Fruit fly (Drosophila melanogaster) whole organism: ENCODE measurements around the gene p115.

Experiments used
- CG8478 ChIP-seq: fragments of >200 bp; optimal IDR thresholded peaks from 2 replicates; lab custom pipeline; 2018; ENCODE audit warnings: inconsistent platforms
- Dll ChIP-seq: fragments of >200 bp; optimal IDR thresholded peaks from 2 replicates; lab custom pipeline; 2017
- EcR ChIP-seq, 2 experiments: fragments of >200 bp; optimal IDR thresholded peaks; 2 replicates each; lab custom pipeline; 2017; ENCODE audit warnings: missing biosample characterization in 2 of 2, missing genetic modification characterization in 2 of 2, missing genetic modification reagents in 2 of 2
- pan ChIP-seq: fragments of >200 bp; optimal IDR thresholded peaks from 2 replicates; lab custom pipeline; 2017
- psq ChIP-seq: fragments of >200 bp; optimal IDR thresholded peaks from 2 replicates; lab custom pipeline; 2017
- usp ChIP-seq: fragments of >200 bp; optimal IDR thresholded peaks from 2 replicates; lab custom pipeline; 2017; ENCODE audit warnings: missing biosample characterization, missing genetic modification characterization, mixed read lengths

The p115 gene

DNA sequence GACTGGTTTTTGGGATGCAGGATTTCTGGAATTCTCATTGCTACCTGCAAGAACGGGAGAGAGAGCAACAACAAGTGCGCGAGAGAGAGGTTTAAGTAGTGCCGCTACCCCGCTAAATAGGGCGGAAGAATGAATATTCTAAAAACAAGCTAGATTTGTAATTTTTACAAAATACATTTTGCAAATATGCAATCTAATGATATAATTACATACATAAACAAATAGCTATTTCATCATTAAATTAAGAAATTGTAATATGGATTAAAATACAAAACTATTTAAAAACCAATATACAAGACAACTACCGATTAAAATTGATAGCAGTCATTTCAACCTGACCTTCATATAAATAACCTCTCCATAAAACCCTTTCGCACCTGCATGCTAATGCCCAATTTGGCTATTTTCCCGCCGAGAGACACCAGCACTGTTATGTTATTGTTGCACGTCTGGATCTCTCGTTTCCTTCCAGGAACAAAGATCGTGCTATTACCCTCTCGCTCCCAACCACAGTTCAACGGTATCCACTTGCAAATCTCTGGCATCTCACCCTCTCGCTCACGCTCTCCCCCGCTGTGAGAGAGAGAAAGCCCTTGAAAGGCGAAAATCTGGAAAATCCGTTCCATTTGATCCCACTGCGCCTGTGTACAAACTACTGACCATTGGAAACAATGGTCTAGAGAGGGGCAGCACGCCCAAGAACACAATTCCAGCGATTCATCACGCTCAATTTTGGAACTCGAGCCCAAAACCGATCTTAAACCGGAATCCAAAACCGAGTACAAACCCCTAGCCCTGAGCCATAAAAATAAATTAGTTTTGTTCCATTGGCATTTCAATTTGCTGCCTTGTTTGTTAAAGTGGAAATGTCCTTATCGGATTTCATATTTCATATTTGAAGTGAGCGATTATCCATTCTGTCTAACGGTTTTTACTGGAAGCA is 2.0 kb upstream of the p115 start, which contains the start of gene Nek2:
Gene Nek2 (minus strand): TSS at position 51 of the 943 bp plus-strand sequence.
- TF ChIP-seq pan (lab: Kevin White, UChicago): no peak
- TF ChIP-seq CG8478 (lab: Kevin White, UChicago): no peak
- TF ChIP-seq psq (lab: Kevin White, UChicago): no peak
- TF ChIP-seq Dll (lab: Kevin White, UChicago): no peak
- no peak for TF ChIP-seq usp (GFP tag; lab: Kevin White, UChicago)
- no peak for TF ChIP-seq EcR (GFP tag; optimal IDR thresholded peaks at IDR 0.05; lab: Kevin White, UChicago)

DNA sequence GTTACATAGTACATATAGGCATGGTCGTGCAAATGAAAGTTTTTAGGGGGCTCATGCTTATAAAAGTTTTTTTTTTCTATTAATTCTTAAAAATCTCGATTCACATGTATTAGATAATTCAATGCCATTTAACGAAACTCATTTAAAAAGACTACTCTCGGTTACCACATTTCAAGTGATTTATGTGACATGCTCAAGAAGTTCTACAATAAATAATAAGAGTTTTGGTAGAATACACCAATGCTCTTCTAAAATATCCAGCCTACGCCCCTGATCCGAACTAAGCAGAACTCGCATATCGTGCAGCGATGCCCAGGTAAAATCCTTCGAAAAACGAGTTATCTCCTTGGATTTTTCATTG is 1.3 kb upstream of the p115 start:
- TF ChIP-seq CG8478 (lab: Kevin White, UChicago) (no peak), pan (lab: Kevin White, UChicago) (no peak), Dll (lab: Kevin White, UChicago) (no peak), psq (lab: Kevin White, UChicago) (no peak), usp (GFP tag; lab: Kevin White, UChicago) (no peak), EcR (GFP tag; optimal IDR thresholded peaks at IDR 0.05; lab: Kevin White, UChicago) (no peak)

DNA sequence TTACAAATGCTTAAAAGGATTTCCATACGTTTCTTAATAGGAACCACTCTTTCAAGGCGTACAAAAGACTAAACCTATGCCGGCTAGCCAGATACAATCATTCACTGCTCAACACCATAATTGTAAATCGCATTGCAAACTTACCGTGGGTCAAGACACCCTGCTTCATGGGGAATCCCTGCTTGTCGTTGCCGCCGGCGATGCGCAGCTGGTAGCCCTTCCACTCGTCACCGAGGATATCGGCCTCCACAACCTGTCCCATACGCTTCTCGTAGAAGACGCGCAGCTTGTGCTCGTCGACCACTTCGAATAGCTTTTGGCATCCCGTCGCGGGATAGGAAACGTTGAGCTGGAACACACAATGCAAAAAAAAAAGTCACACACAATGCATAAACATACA is 6.8 kb downstream of the p115 start:
- TF ChIP-seq psq (lab: Kevin White, UChicago): no peak
- TF ChIP-seq pan (lab: Kevin White, UChicago): no peak
- TF ChIP-seq CG8478 (lab: Kevin White, UChicago): no peak
- TF ChIP-seq Dll (lab: Kevin White, UChicago): no peak
- TF ChIP-seq usp (GFP tag; lab: Kevin White, UChicago): no peak
- TF ChIP-seq EcR (GFP tag; optimal IDR thresholded peaks at IDR 0.05; lab: Kevin White, UChicago): no peak

DNA sequence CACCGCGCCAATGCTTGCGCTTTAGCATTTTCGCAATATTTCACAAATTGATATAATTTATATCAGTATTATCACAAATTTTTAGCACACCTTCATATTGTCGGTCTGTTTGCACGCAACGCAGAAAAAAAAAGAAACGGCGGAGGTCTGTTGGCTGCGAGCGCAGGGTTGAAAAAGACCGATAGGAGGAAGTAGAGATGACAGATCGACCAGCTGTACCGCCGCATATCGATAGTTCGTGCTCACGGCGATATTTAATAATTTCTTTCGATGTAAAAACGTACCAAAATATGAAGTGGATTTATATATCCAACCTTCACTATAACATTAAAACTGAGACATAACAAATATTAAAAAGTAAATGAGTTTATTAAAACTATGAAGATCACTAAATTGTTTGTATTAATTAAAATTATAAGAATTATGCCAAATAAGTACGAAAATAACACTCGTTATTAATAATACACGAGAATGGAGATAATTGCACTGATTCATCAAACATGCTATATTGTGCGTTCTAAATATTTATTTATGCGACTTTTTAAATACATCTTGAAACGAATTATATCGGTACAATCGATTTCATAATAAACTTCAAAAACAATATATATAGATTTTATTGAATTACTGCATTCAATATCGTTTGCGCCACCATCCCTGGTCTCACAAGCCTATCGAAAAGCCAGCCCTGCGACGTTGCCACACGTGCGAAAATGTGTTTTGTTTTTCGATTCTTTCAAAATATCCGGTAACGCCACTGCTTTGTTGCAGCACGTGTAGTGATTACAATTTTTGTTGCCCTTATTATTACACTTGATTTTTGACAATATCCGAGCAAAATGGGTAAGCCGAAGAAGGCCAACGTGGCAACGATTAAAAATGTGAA is 7.6 kb downstream of the p115 start, which contains the start of the genes RpS6 and bys:
Gene RpS6 (minus strand): TSS at position 179 of the 886 bp plus-strand sequence.
Gene bys (plus strand): TSS at position 728 of the 886 bp plus-strand sequence.
- no peak for TF ChIP-seq usp (GFP tag; lab: Kevin White, UChicago)
- TF ChIP-seq Dll (lab: Kevin White, UChicago): no peak

DNA sequence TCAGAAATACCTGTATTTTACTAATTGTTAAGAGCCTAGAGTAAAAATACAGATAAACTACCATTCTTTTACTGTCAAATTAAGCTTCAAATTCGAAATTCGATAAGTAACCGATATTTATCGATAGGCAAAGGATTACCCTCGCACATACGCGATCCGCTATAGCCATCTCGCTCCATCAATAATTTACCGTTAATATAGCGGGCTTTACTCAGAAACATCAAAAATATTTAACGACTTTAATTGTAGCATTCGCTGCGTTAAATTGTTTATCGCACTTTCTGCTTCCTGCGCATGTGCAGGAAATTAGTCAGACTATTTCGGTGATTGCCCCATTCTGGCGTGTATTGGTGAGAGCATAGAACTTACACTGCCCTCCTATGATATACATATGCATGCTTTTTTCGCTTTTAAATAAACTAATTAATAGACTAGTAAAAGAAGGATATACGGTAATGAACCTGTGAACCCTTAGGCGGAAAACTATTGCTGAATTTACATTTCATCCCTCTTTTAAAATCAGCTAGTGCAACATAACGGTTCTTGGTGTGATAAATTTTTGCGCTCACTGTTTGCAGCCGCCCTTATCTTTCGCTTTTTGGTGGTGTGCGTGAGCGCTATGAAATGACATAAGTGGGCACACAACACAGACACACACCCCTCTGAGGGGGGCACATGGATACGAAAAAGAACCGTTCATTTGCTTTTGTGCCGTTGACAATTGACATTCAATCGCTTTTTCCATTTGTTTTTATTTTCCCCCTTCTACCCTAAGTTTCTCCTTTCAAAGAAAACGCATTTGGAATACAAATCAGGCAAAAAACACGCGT is 14.6 kb downstream of the p115 start, which contains the start of the genes dpr14 and spidey:
Gene dpr14 (minus strand): TSS at position 48 of the 830 bp plus-strand sequence.
Gene spidey (plus strand): TSS at position 693 of the 830 bp plus-strand sequence.
- TF ChIP-seq psq (lab: Kevin White, UChicago) (no peak), usp (GFP tag; lab: Kevin White, UChicago) (no peak)

DNA sequence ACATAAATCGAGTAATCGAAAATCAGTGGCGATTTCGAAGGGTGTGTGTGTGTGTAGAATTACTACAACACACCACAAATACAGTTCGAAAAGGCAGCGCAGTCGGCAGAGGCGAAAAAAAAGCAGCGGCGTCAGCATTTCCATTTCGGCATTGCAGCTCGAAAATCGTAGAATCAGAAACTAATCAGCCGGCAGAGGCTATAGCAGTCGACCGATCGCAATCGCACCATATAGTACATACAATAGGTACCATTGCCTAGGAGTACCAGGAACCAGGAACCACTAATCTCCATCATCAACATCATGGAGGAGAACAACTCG is 15.2 kb downstream of the p115 start:
- TF ChIP-seq CG8478 (lab: Kevin White, UChicago) (no peak), Dll (lab: Kevin White, UChicago) (no peak), psq (lab: Kevin White, UChicago) (no peak), pan (lab: Kevin White, UChicago) (no peak), usp (GFP tag; lab: Kevin White, UChicago) (no peak), EcR (GFP tag; optimal IDR thresholded peaks at IDR 0.05; lab: Kevin White, UChicago) (no peak)

DNA sequence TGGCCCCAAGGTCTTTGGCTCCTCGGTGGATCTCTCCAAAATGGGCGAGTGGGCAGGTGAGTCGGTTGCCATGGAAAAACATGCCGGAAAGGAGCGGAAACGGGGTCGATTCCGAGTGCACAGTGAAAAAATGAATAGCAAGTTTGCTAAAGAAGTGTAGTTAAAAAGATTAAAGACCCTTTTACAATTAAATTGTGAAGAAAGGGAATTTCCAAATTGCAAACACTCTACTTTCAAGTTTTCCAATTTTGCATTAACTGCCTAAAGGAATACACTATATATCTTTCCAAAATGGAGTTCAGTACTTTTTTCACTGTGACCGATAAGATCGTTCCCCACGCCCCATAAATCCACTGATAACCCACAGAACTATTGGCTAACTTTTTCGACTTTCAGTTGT is 15.7 kb downstream of the p115 start:
- TF ChIP-seq Dll (lab: Kevin White, UChicago): no peak
- TF ChIP-seq pan (lab: Kevin White, UChicago): no peak
- TF ChIP-seq EcR (GFP tag; optimal IDR thresholded peaks at IDR 0.05; lab: Kevin White, UChicago): no peak
- no peak for TF ChIP-seq CG8478 (lab: Kevin White, UChicago)
- no peak for TF ChIP-seq usp (GFP tag; lab: Kevin White, UChicago)
- no peak for TF ChIP-seq psq (lab: Kevin White, UChicago)

DNA sequence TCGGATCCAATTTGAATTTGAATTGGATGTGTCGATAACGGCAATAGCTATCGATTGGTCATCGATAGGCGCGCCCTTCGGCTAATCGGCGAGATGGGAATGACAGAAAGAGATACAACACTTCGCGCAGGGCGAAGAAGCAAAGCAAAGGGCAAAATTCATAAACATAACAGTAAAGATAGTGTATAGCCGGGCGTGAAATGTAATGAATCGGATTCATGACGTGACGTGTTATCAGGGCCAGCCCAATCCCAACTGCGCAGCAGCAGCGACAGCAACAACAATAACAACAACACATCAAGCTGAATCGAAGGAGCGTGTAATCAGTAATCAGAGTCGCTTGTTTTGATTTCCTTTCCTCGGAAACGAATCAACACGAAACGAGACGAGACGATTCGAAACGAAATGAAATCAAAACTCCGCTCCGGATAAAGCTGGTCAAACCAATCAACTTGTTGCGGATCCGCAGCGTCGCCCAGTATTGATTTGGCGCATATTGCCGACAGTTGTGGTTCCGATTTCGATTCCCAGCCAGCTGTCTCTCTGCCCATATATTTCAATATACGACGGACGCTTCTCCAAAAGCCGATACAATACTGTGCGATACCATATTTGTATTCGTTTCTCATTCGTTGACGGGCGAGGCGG is 18.3 kb downstream of the p115 start, which contains the start of gene snz:
Gene snz (plus strand): TSS at position 107 of the 648 bp plus-strand sequence.
- TF ChIP-seq usp (GFP tag; lab: Kevin White, UChicago) (no peak), Dll (lab: Kevin White, UChicago) (no peak), EcR (GFP tag; optimal IDR thresholded peaks at IDR 0.05; lab: Kevin White, UChicago) (no peak), pan (lab: Kevin White, UChicago) (no peak), CG8478 (lab: Kevin White, UChicago) (no peak), psq (lab: Kevin White, UChicago) (no peak)

DNA sequence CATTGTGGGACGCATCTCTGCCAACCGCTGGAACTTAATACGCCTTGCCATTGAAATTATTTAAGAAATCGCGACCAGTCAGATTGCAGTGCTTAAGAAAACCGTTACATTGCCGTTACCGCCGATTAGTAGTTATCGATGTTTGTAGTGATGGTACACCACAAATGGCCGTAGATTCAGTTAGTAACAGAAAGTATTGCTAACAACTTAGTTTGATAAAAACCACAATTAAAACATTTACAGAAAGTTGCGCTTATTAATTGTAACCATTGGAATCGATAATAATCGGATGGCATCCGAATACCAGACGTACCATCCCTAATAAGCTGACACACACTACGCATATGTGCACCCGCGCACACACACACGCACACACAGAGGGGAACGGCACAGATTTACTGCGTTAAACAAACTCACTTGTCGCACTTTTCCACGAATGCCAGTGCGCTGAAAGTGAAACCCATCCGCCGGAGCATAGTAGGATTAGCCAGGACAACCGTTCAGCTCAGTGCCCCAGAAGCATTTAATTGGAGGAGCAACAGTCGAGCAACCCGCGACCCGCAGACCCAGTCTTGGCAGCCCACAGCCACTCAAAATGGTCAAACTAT is 26.4 kb downstream of the p115 start, which contains the start of the genes hdm and Ykt6:
Gene hdm (minus strand): TSS at position 51 of the 608 bp plus-strand sequence.
Gene Ykt6 (plus strand): TSS at position 329 of the 608 bp plus-strand sequence.
- TF ChIP-seq usp (GFP tag; lab: Kevin White, UChicago) (no peak), Dll (lab: Kevin White, UChicago) (no peak), EcR (GFP tag; optimal IDR thresholded peaks at IDR 0.05; lab: Kevin White, UChicago) (no peak), psq (lab: Kevin White, UChicago) (no peak), CG8478 (lab: Kevin White, UChicago) (no peak), pan (lab: Kevin White, UChicago) (no peak)
